Worm (Caenorhabditis elegans): ENCODE data around the gene rfc-3.

Gene rfc-3

ce11 chrIV:13089671-13090242 is 5.8 kb upstream of the rfc-3 start:
- TF ChIP-seq ztf-11 (tag; optimal IDR thresholded peaks at IDR 0.05) = no peak
- TF ChIP-seq nhr-237 (tag; optimal IDR thresholded peaks at IDR 0.05) = no peak
- TF ChIP-seq nhr-28 (tag; optimal IDR thresholded peaks at IDR 0.05) = no peak
- no peak for TF ChIP-seq hmg-11 (tag; optimal IDR thresholded peaks at IDR 0.05)
- TF ChIP-seq ceh-82 (tag; optimal IDR thresholded peaks at IDR 0.05) = no peak
- no peak for TF ChIP-seq fkh-2 (tag; optimal IDR thresholded peaks at IDR 0.05)
- no peak for TF ChIP-seq ztf-4 (tag; optimal IDR thresholded peaks at IDR 0.05)
- TF ChIP-seq jun-1 (tag; optimal IDR thresholded peaks at IDR 0.05) = no peak
- no peak for TF ChIP-seq daf-12 (tag; optimal IDR thresholded peaks at IDR 0.05)
- no peak for TF ChIP-seq egl-27 (tag; optimal IDR thresholded peaks at IDR 0.05)
- no peak for TF ChIP-seq sea-2 (GFP tag; optimal IDR thresholded peaks at IDR 0.05)

- TF ChIP-seq nhr-67 (tag; optimal IDR thresholded peaks at IDR 0.05) (no peak), ceh-9 (tag; optimal IDR thresholded peaks at IDR 0.05) (no peak), egl-5 (tag; optimal IDR thresholded peaks at IDR 0.05) (no peak), unc-39 (tag; optimal IDR thresholded peaks at IDR 0.05) (no peak), egl-27 (tag; optimal IDR thresholded peaks at IDR 0.05) (no peak), pqm-1 (tag; optimal IDR thresholded peaks at IDR 0.05) (no peak), jun-1 (tag; optimal IDR thresholded peaks at IDR 0.05) (no peak), sea-2 (GFP tag; optimal IDR thresholded peaks at IDR 0.05) (no peak), nhr-43 (tag; optimal IDR thresholded peaks at IDR 0.05; ENCODE audit: poor library complexity, severe bottlenecking) (no peak), lsy-12 (tag; optimal IDR thresholded peaks at IDR 0.05) (no peak), tbx-2 (tag; optimal IDR thresholded peaks at IDR 0.05) (no peak), nhr-77 (tag; optimal IDR thresholded peaks at IDR 0.05) (no peak), aly-2 (tag; optimal IDR thresholded peaks at IDR 0.05) (no peak), elt-3 (tag; optimal IDR thresholded peaks at IDR 0.05) (no peak), nhr-23 (tag; optimal IDR thresholded peaks at IDR 0.05) (no peak), elt-2 (tag; optimal IDR thresholded peaks at IDR 0.05) (no peak), elt-1 (tag; optimal IDR thresholded peaks at IDR 0.05) (no peak), nfya-1 (tag; optimal IDR thresholded peaks at IDR 0.05; ENCODE audit: insufficient read depth) (no peak), lin-15B (tag; optimal IDR thresholded peaks at IDR 0.05) (no peak), fkh-10 (GFP tag; optimal IDR thresholded peaks at IDR 0.05) (no peak)
Observed at ce11 chrIV:13090967-13091366, 4.6 kb upstream of the rfc-3 start, which contains the start of gene col-132. Gene col-132 (minus strand): TSS chrIV:13091067.

ce11 chrIV:13093677-13094076 is 1.9 kb upstream of the rfc-3 start, which contains the start of the genes prcc-1 and C39E9.12:
Gene prcc-1 (minus strand): TSS chrIV:13093795.
Gene C39E9.12 (plus strand): TSS chrIV:13094007.
- TF ChIP-seq nfya-1 (tag; optimal IDR thresholded peaks at IDR 0.05; ENCODE audit: insufficient read depth) (no peak), nhr-76 (tag; optimal IDR thresholded peaks at IDR 0.05) (no peak), elt-2 (tag; optimal IDR thresholded peaks at IDR 0.05) (peak; percentile 12), pqm-1 (tag; optimal IDR thresholded peaks at IDR 0.05) (peak; percentile 42), elt-3 (tag; optimal IDR thresholded peaks at IDR 0.05) (no peak), lin-15B (tag; optimal IDR thresholded peaks at IDR 0.05) (peak; percentile 91), R02D3.7 (tag; optimal IDR thresholded peaks at IDR 0.05) (peak; percentile 16), ztf-11 (tag; optimal IDR thresholded peaks at IDR 0.05) (no peak), egl-5 (tag; optimal IDR thresholded peaks at IDR 0.05) (peak; percentile 29), ztf-4 (tag; optimal IDR thresholded peaks at IDR 0.05) (no peak), nhr-43 (tag; optimal IDR thresholded peaks at IDR 0.05; ENCODE audit: poor library complexity, severe bottlenecking) (peak; percentile 25), nhr-25 (tag; optimal IDR thresholded peaks at IDR 0.05) (peak; percentile 58), lin-39 (tag; optimal IDR thresholded peaks at IDR 0.05) (peak; percentile 45), daf-12 (tag; optimal IDR thresholded peaks at IDR 0.05) (no peak), ceh-28 (tag; optimal IDR thresholded peaks at IDR 0.05) (peak; percentile 81), pha-4 (tag; optimal IDR thresholded peaks at IDR 0.05) (peak; percentile 86), snpc-4 (tag; optimal IDR thresholded peaks at IDR 0.05) (peak; percentile 50), nhr-23 (tag; optimal IDR thresholded peaks at IDR 0.05) (peak; percentile 63)

ce11 chrIV:13096778-13097177 is 1.2 kb downstream of the rfc-3 start:
- no peak for TF ChIP-seq nhr-77 (tag; optimal IDR thresholded peaks at IDR 0.05)
- no peak for TF ChIP-seq ztf-11 (tag; optimal IDR thresholded peaks at IDR 0.05)
- TF ChIP-seq aly-2 (tag; optimal IDR thresholded peaks at IDR 0.05) = peak; percentile 30
- TF ChIP-seq nhr-43 (tag; optimal IDR thresholded peaks at IDR 0.05; ENCODE audit: poor library complexity, severe bottlenecking) = no peak
- TF ChIP-seq ZK546.5 (tag; optimal IDR thresholded peaks at IDR 0.05) = no peak

Data from whole organism, L3 larva.